Worm (Caenorhabditis elegans): ENCODE results near the gene T22H9.1.

Gene T22H9.1

ce11 chrV:361291-361690, 1.7 kb downstream of the T22H9.1 start:
- TF ChIP-seq flt-1 (GFP tag; IDR thresholded peaks at IDR 0.05), result no peak
- TF ChIP-seq klf-2 (GFP tag; conservative IDR thresholded peaks at IDR 0.05), result no peak
- no peak for TF ChIP-seq tab-1 (GFP tag; IDR thresholded peaks at IDR 0.05)
- no peak for TF ChIP-seq cog-1 (tag; optimal IDR thresholded peaks at IDR 0.05)
- no peak for TF ChIP-seq ztf-29 (GFP tag; IDR thresholded peaks at IDR 0.05)
- no peak for TF ChIP-seq ztf-23 (GFP tag; IDR thresholded peaks at IDR 0.05)
- no peak for TF ChIP-seq med-1 (GFP tag; optimal IDR thresholded peaks at IDR 0.05; ENCODE audit: insufficient read depth)
- TF ChIP-seq T22C8.4 (GFP tag; IDR thresholded peaks at IDR 0.05), result no peak
- no peak for TF ChIP-seq ref-1 (GFP tag; conservative IDR thresholded peaks at IDR 0.05)

ce11 chrV:364650-365049, 5.1 kb downstream of the T22H9.1 start, which contains the start of gene mltn-6:
Gene mltn-6 (plus strand): TSS chrV:364950.
- TF ChIP-seq flt-1 (GFP tag; IDR thresholded peaks at IDR 0.05) (no peak), ref-1 (GFP tag; conservative IDR thresholded peaks at IDR 0.05) (no peak), klf-2 (GFP tag; conservative IDR thresholded peaks at IDR 0.05) (no peak), tab-1 (GFP tag; IDR thresholded peaks at IDR 0.05) (no peak), ztf-29 (GFP tag; IDR thresholded peaks at IDR 0.05) (no peak), cog-1 (tag; optimal IDR thresholded peaks at IDR 0.05) (no peak), T22C8.4 (GFP tag; IDR thresholded peaks at IDR 0.05) (no peak), med-1 (GFP tag; optimal IDR thresholded peaks at IDR 0.05; ENCODE audit: insufficient read depth) (no peak), ztf-23 (GFP tag; IDR thresholded peaks at IDR 0.05) (no peak)

ce11 chrV:370033-370432, 10.5 kb downstream of the T22H9.1 start, which contains the start of gene mltn-7:
Gene mltn-7 (plus strand): TSS chrV:370333.
- TF ChIP-seq med-1 (GFP tag; optimal IDR thresholded peaks at IDR 0.05; ENCODE audit: insufficient read depth), result no peak

ce11 chrV:373192-373591, 13.6 kb downstream of the T22H9.1 start:
- TF ChIP-seq flt-1 (GFP tag; IDR thresholded peaks at IDR 0.05), result 0 out of 2 replicates have a peak, but pooled peaks have one; percentile 31
- no peak for TF ChIP-seq tab-1 (GFP tag; IDR thresholded peaks at IDR 0.05)

- TF ChIP-seq ref-1 (GFP tag; conservative IDR thresholded peaks at IDR 0.05), result no peak
- no peak for TF ChIP-seq klf-2 (GFP tag; conservative IDR thresholded peaks at IDR 0.05)
- no peak for TF ChIP-seq T22C8.4 (GFP tag; IDR thresholded peaks at IDR 0.05)
- TF ChIP-seq ztf-23 (GFP tag; IDR thresholded peaks at IDR 0.05), result no peak
- no peak for TF ChIP-seq ztf-29 (GFP tag; IDR thresholded peaks at IDR 0.05)
- no peak for TF ChIP-seq med-1 (GFP tag; optimal IDR thresholded peaks at IDR 0.05; ENCODE audit: insufficient read depth)
- no peak for TF ChIP-seq flt-1 (GFP tag; IDR thresholded peaks at IDR 0.05)
- TF ChIP-seq tab-1 (GFP tag; IDR thresholded peaks at IDR 0.05), result no peak
- TF ChIP-seq cog-1 (tag; optimal IDR thresholded peaks at IDR 0.05), result no peak
Observed at ce11 chrV:376790-377189, 17.2 kb downstream of the T22H9.1 start.

ce11 chrV:378231-378630, 18.7 kb downstream of the T22H9.1 start:
- TF ChIP-seq T22C8.4 (GFP tag; IDR thresholded peaks at IDR 0.05), result no peak
- no peak for TF ChIP-seq ref-1 (GFP tag; conservative IDR thresholded peaks at IDR 0.05)
- no peak for TF ChIP-seq med-1 (GFP tag; optimal IDR thresholded peaks at IDR 0.05; ENCODE audit: insufficient read depth)
- no peak for TF ChIP-seq tab-1 (GFP tag; IDR thresholded peaks at IDR 0.05)
- no peak for TF ChIP-seq cog-1 (tag; optimal IDR thresholded peaks at IDR 0.05)
- TF ChIP-seq flt-1 (GFP tag; IDR thresholded peaks at IDR 0.05), result no peak
- no peak for TF ChIP-seq klf-2 (GFP tag; conservative IDR thresholded peaks at IDR 0.05)
- no peak for TF ChIP-seq ztf-29 (GFP tag; IDR thresholded peaks at IDR 0.05)
- no peak for TF ChIP-seq ztf-23 (GFP tag; IDR thresholded peaks at IDR 0.05)

- TF ChIP-seq ztf-23 (GFP tag; IDR thresholded peaks at IDR 0.05) (no peak), klf-2 (GFP tag; conservative IDR thresholded peaks at IDR 0.05) (no peak), ref-1 (GFP tag; conservative IDR thresholded peaks at IDR 0.05) (no peak), ztf-29 (GFP tag; IDR thresholded peaks at IDR 0.05) (no peak), med-1 (GFP tag; optimal IDR thresholded peaks at IDR 0.05; ENCODE audit: insufficient read depth) (no peak), flt-1 (GFP tag; IDR thresholded peaks at IDR 0.05) (no peak), tab-1 (GFP tag; IDR thresholded peaks at IDR 0.05) (no peak), cog-1 (tag; optimal IDR thresholded peaks at IDR 0.05) (no peak), T22C8.4 (GFP tag; IDR thresholded peaks at IDR 0.05) (no peak)
Observed at ce11 chrV:380186-380585, 20.6 kb downstream of the T22H9.1 start, which contains the start of gene mltn-8. Gene mltn-8 (minus strand): TSS chrV:380286.

ce11 chrV:381227-381950, 21.8 kb downstream of the T22H9.1 start, which contains the start of gene ZK6.8:
Gene ZK6.8 (plus strand): TSS chrV:381908.
- TF ChIP-seq ref-1 (GFP tag; conservative IDR thresholded peaks at IDR 0.05), result no peak
- TF ChIP-seq cog-1 (tag; optimal IDR thresholded peaks at IDR 0.05), result no peak
- no peak for TF ChIP-seq T22C8.4 (GFP tag; IDR thresholded peaks at IDR 0.05)
- no peak for TF ChIP-seq klf-2 (GFP tag; conservative IDR thresholded peaks at IDR 0.05)
- no peak for TF ChIP-seq ztf-29 (GFP tag; IDR thresholded peaks at IDR 0.05)
- TF ChIP-seq med-1 (GFP tag; optimal IDR thresholded peaks at IDR 0.05; ENCODE audit: insufficient read depth), result no peak
- no peak for TF ChIP-seq ztf-23 (GFP tag; IDR thresholded peaks at IDR 0.05)
- TF ChIP-seq flt-1 (GFP tag; IDR thresholded peaks at IDR 0.05), result no peak
- no peak for TF ChIP-seq tab-1 (GFP tag; IDR thresholded peaks at IDR 0.05)

- TF ChIP-seq ztf-23 (GFP tag; IDR thresholded peaks at IDR 0.05) (no peak), ztf-29 (GFP tag; IDR thresholded peaks at IDR 0.05) (no peak), med-1 (GFP tag; optimal IDR thresholded peaks at IDR 0.05; ENCODE audit: insufficient read depth) (no peak), klf-2 (GFP tag; conservative IDR thresholded peaks at IDR 0.05) (no peak), ref-1 (GFP tag; conservative IDR thresholded peaks at IDR 0.05) (no peak), flt-1 (GFP tag; IDR thresholded peaks at IDR 0.05) (no peak), tab-1 (GFP tag; IDR thresholded peaks at IDR 0.05) (no peak), T22C8.4 (GFP tag; IDR thresholded peaks at IDR 0.05) (no peak), cog-1 (tag; optimal IDR thresholded peaks at IDR 0.05) (no peak)
Observed at ce11 chrV:384511-384910, 24.9 kb downstream of the T22H9.1 start.

- TF ChIP-seq klf-2 (GFP tag; conservative IDR thresholded peaks at IDR 0.05) (no peak), ref-1 (GFP tag; conservative IDR thresholded peaks at IDR 0.05) (no peak), med-1 (GFP tag; optimal IDR thresholded peaks at IDR 0.05; ENCODE audit: insufficient read depth) (no peak), T22C8.4 (GFP tag; IDR thresholded peaks at IDR 0.05) (no peak), tab-1 (GFP tag; IDR thresholded peaks at IDR 0.05) (no peak), ztf-29 (GFP tag; IDR thresholded peaks at IDR 0.05) (no peak), ztf-23 (GFP tag; IDR thresholded peaks at IDR 0.05) (no peak), cog-1 (tag; optimal IDR thresholded peaks at IDR 0.05) (no peak)
Observed at ce11 chrV:385488-385887, 25.9 kb downstream of the T22H9.1 start, which contains the start of gene lipl-5. Gene lipl-5 (plus strand): TSS chrV:385746.
